Fruit fly (Drosophila melanogaster): Measurements from ENCODE around the gene Acbp5.

Acbp5 gene

DNA sequence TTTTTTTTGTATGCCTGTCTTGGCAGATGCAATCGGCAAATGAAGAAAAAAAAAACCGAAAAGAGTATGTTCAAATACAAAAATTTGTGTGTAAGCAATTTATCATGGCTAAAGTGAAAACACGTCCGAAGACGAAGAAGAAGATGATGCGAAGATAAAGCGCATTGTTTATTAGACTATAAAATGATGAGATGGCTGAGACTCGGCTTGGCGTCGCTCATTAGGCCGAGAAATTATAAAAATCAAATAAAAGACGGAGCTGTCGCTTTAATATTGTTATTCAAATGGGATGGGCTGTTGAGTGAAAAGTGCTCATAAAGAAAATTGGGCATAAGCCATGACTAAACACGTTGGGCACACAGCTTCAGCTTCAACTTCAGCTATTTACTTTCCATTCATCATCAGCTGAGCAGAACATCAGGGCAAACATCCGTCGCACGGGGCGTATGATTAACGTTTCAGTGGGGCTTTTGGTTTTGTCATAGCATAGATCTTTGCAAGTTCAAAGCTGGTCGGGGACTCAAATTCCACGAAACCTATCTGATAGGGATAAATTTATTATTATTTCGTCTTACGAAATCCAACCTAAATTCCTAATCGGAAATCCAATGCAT, 17.6 kb downstream of the Acbp5 start (continued):
- TF ChIP-seq ATbp (GFP tag; optimal IDR thresholded peaks at IDR 0.05) (peak; percentile 51), Rfx (GFP tag; IDR thresholded peaks at IDR 0.05) (peak; percentile 17; the same call in 1 of the 2 replicates), CG11398 (GFP tag; optimal IDR thresholded peaks at IDR 0.05) (no peak), cas (GFP tag; IDR thresholded peaks at IDR 0.05) (no peak), CG6683 (GFP tag; optimal IDR thresholded peaks at IDR 0.05) (no peak), kni (GFP tag; optimal IDR thresholded peaks at IDR 0.05) (peak; percentile 47), CG3407 (GFP tag; optimal IDR thresholded peaks at IDR 0.05) (peak; percentile 1), gsb-n (tag; optimal IDR thresholded peaks at IDR 0.05) (peak; percentile 70), tup (GFP tag; optimal IDR thresholded peaks at IDR 0.05) (no peak), dmrt99B (tag; optimal IDR thresholded peaks at IDR 0.05) (no peak), CG8290 (GFP tag; optimal IDR thresholded peaks at IDR 0.05) (no peak), CG8290 (tag; optimal IDR thresholded peaks at IDR 0.05) (peak in 1 of 2 experiments; percentile 2)

DNA sequence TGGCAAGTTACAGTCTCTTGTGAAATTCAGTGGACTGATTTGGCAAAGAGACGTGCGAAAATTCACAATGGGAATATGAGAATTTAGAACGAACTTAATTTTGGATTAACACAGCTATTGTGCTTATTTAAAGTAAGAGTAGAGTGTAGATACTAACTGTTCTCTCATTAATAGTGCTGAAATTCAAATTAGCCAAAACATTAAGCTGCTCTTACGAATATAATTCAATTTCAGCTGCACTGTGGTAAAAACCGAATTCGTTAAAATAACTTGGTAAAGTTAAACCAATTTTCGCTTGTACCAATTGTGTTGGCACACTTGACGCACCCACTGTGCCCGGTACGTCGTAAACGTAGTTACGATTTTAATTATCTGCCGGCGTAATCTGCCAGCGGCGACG, 20.5 kb downstream of the Acbp5 start:
- TF ChIP-seq Bgb (GFP tag; IDR thresholded peaks at IDR 0.05; ENCODE audit: partially characterized antibody) (no peak), jing (GFP tag; optimal IDR thresholded peaks at IDR 0.05) (no peak), CG16779 (GFP tag; IDR thresholded peaks at IDR 0.05) (no peak), CG7963 (GFP tag; IDR thresholded peaks at IDR 0.05; ENCODE audit: partially characterized antibody) (no peak), B-H1 (GFP tag; IDR thresholded peaks at IDR 0.05) (no peak), fd64A (GFP tag; optimal IDR thresholded peaks at IDR 0.05) (no peak), CG11723 (GFP tag; optimal IDR thresholded peaks at IDR 0.05) (peak; percentile 26), CG14667 (GFP tag; IDR thresholded peaks at IDR 0.05) (peak; percentile 8; the same call in 1 of the 2 replicates), Jarid2 (GFP tag; optimal IDR thresholded peaks at IDR 0.05) (no peak), unc-4 (GFP tag; IDR thresholded peaks at IDR 0.05; ENCODE audit: partially characterized antibody) (no peak), mld (GFP tag; IDR thresholded peaks at IDR 0.05; ENCODE audit: partially characterized antibody) (no peak), CG8478 (optimal IDR thresholded peaks at IDR 0.05) (no peak), Lim3 (GFP tag; IDR thresholded peaks at IDR 0.05) (no peak), CrebB (tag; optimal IDR thresholded peaks at IDR 0.05) (no peak), CG14965 (GFP tag; optimal IDR thresholded peaks at IDR 0.05; ENCODE audit: borderline replicate concordance) (no peak), amos (GFP tag; IDR thresholded peaks at IDR 0.05; ENCODE audit: partially characterized antibody) (no peak), CG12155 (GFP tag; optimal IDR thresholded peaks at IDR 0.05) (peak; percentile 23), aop (GFP tag; IDR thresholded peaks at IDR 0.05) (no peak), gt (GFP tag; IDR thresholded peaks at IDR 0.05) (no peak), ind (GFP tag; optimal IDR thresholded peaks at IDR 0.05) (peak; percentile 37), Dip3 (GFP tag; optimal IDR thresholded peaks at IDR 0.05) (peak; percentile 46), chm (GFP tag; IDR thresholded peaks at IDR 0.05) (no peak), CG34224 (GFP tag; IDR thresholded peaks at IDR 0.05; ENCODE audit: partially characterized antibody) (no peak), Blimp-1 (GFP tag; optimal IDR thresholded peaks at IDR 0.05) (no peak), shn (GFP tag; optimal IDR thresholded peaks at IDR 0.05) (peak; percentile 24), kah (GFP tag; optimal IDR thresholded peaks at IDR 0.05) (no peak), CG15479 (GFP tag; optimal IDR thresholded peaks at IDR 0.05) (no peak), trh (GFP tag; optimal IDR thresholded peaks at IDR 0.05) (peak; percentile 18), CG14710 (tag; optimal IDR thresholded peaks at IDR 0.05) (no peak), Doc3 (GFP tag; IDR thresholded peaks at IDR 0.05; ENCODE audit: partially characterized antibody) (no peak), Kr (GFP tag; optimal IDR thresholded peaks at IDR 0.05) (no peak), GATAe (GFP tag; conservative IDR thresholded peaks at IDR 0.05) (0 out of 2 replicates have a peak, but pooled peaks have one; percentile 27), sisA (GFP tag; IDR thresholded peaks at IDR 0.05) (no peak), CG2129 (GFP tag; IDR thresholded peaks at IDR 0.05; ENCODE audit: partially characterized antibody) (no peak), CG14050 (GFP tag; IDR thresholded peaks at IDR 0.05) (no peak), pnt (GFP tag; optimal IDR thresholded peaks at IDR 0.05) (no peak), insv (GFP tag; optimal IDR thresholded peaks at IDR 0.05) (no peak), CG1832 (GFP tag; optimal IDR thresholded peaks at IDR 0.05) (no peak)

Data from whole organism, embryonic.